Fruit fly (Drosophila melanogaster) Kc167 (cell line): ENCODE results near the gene sea.

Source experiments
- Myc ChIP-seq: fragments of >200 bp; optimal IDR thresholded peaks from 2 replicates; lab custom pipeline; 2017; ENCODE audit warnings: missing external identifiers
- Sin3A ChIP-seq: fragments of >200 bp; optimal IDR thresholded peaks from 2 replicates; lab custom pipeline; 2018; ENCODE audit warnings: missing external identifiers
- h ChIP-seq: fragments of >200 bp; optimal IDR thresholded peaks from 3 replicates; lab custom pipeline; 2018; ENCODE audit warnings: missing external identifiers
- insv ChIP-seq: fragments of >200 bp; optimal IDR thresholded peaks from 3 replicates; lab custom pipeline; 2018; ENCODE audit warnings: missing external identifiers
- psq ChIP-seq: fragments of >200 bp; optimal IDR thresholded peaks from 2 replicates; lab custom pipeline; 2017; ENCODE audit warnings: missing external identifiers
- ttk ChIP-seq: sonication (Bioruptor generic); optimal IDR thresholded peaks from 2 replicates; lab custom pipeline; 2017; ENCODE audit warnings: missing external identifiers

The sea gene

dm6 chr3R:11566769-11567570, at the start of gene sea, which contains the start of gene fabp:
Gene sea (minus strand): TSS chr3R:11567054.
Gene fabp (minus strand): TSS chr3R:11567054.
- no peak for TF ChIP-seq ttk
- no peak for TF ChIP-seq psq
- TF ChIP-seq insv (lab: Kevin White, UChicago) = no peak
- TF ChIP-seq Myc (lab: Kevin White, UChicago) = no peak
- TF ChIP-seq h (lab: Kevin White, UChicago) = no peak
- TF ChIP-seq Sin3A (lab: Kevin White, UChicago) = no peak

- TF ChIP-seq Sin3A (lab: Kevin White, UChicago) = no peak
- TF ChIP-seq h (lab: Kevin White, UChicago) = no peak
- no peak for TF ChIP-seq ttk
- TF ChIP-seq insv (lab: Kevin White, UChicago) = no peak
- TF ChIP-seq Myc (lab: Kevin White, UChicago) = no peak
- TF ChIP-seq psq = no peak
These were observed 49.4 kb upstream of the sea start for dm6 chr3R:11616219-11616618.

- TF ChIP-seq Myc (lab: Kevin White, UChicago) (no peak), h (lab: Kevin White, UChicago) (no peak), psq (no peak), Sin3A (lab: Kevin White, UChicago) (no peak)
These were observed 48.7 kb upstream of the sea start for dm6 chr3R:11615415-11616104.

dm6 chr3R:11614507-11614906, 47.7 kb upstream of the sea start:
- no peak for TF ChIP-seq insv (lab: Kevin White, UChicago)

DNA sequence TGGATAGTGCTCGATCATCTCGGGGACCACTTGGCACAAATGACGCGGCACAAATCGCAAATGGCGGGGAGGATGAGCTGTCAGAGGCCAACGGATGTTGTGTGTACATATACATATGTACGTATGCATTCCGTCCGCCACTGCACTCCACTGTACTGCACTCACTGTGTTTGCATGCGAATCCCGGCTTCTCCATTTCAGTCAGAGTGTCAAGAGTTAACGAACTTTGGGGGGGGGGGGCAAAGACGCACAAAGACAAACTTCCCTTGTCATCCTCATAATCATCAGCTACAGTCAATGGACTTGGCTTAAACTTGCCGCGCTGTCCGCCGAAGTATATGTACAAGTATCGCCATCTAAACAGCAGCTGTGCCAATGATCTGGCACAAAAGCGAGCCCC, 47.3 kb upstream of the sea start:
- TF ChIP-seq h (lab: Kevin White, UChicago) (no peak), Myc (lab: Kevin White, UChicago) (no peak), insv (lab: Kevin White, UChicago) (no peak), ttk (no peak), Sin3A (lab: Kevin White, UChicago) (no peak), psq (no peak)

- no peak for TF ChIP-seq Myc (lab: Kevin White, UChicago)
- TF ChIP-seq psq = no peak
- no peak for TF ChIP-seq Sin3A (lab: Kevin White, UChicago)
- TF ChIP-seq h (lab: Kevin White, UChicago) = no peak
- no peak for TF ChIP-seq insv (lab: Kevin White, UChicago)
These were observed 46.6 kb upstream of the sea start for dm6 chr3R:11613252-11614036.

DNA sequence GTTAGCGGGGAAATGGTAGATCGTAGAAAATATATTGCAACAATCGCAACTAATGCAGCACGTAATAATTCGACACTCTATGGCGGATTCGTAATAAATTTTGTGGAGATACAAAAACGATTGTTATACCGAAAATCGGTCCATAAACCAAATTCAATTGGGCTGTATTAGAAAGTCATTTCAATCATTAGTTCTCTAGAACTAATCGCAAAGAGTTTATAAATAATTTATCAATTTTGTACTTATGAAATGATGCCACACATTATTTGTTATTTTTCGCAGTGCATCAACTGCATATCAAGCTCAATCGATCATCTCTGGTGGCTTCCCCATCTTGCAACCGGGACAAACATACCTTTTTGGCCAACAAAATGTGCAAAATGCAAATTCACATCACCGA, 45.6 kb upstream of the sea start:
- no peak for TF ChIP-seq psq
- no peak for TF ChIP-seq ttk
- TF ChIP-seq Myc (lab: Kevin White, UChicago) = no peak
- TF ChIP-seq h (lab: Kevin White, UChicago) = no peak
- TF ChIP-seq insv (lab: Kevin White, UChicago) = no peak
- no peak for TF ChIP-seq Sin3A (lab: Kevin White, UChicago)

- TF ChIP-seq psq = no peak
- TF ChIP-seq h (lab: Kevin White, UChicago) = no peak
- no peak for TF ChIP-seq ttk
- TF ChIP-seq insv (lab: Kevin White, UChicago) = no peak
- TF ChIP-seq Myc (lab: Kevin White, UChicago) = no peak
- TF ChIP-seq Sin3A (lab: Kevin White, UChicago) = no peak
These were observed 39.8 kb upstream of the sea start for dm6 chr3R:11606679-11607078.

- TF ChIP-seq insv (lab: Kevin White, UChicago) = no peak
- TF ChIP-seq psq = no peak
- no peak for TF ChIP-seq Sin3A (lab: Kevin White, UChicago)
- no peak for TF ChIP-seq ttk
These were observed 38.0 kb upstream of the sea start for dm6 chr3R:11604654-11605436.

dm6 chr3R:11603136-11603535, 36.3 kb upstream of the sea start:
- TF ChIP-seq insv (lab: Kevin White, UChicago) = no peak
- TF ChIP-seq h (lab: Kevin White, UChicago) = no peak
- TF ChIP-seq psq = no peak
- no peak for TF ChIP-seq Sin3A (lab: Kevin White, UChicago)

DNA sequence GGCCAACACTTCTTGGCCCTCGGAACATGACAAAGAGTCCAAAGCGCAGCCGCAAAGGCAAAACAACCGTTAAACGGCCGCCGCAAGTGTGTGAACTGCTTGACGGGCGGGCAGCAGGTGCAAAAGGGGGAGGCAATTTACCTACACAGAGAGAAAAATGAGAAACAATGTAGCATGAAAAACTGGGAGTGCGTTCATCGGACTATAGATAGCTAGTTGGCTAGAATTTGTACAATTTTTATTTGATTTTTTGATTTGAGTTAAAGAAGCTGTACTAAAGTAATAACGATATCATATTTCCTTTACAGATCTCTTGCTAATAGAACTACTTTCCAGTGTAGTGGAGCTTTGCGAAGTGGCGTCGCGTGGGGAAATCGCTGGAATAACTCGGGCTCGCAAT, 28.7 kb upstream of the sea start:
- TF ChIP-seq Myc (lab: Kevin White, UChicago) = no peak
- TF ChIP-seq h (lab: Kevin White, UChicago) = no peak
- TF ChIP-seq Sin3A (lab: Kevin White, UChicago) = no peak
- TF ChIP-seq psq = no peak
- no peak for TF ChIP-seq insv (lab: Kevin White, UChicago)
- no peak for TF ChIP-seq ttk
